Worm (Caenorhabditis elegans) whole organism, young adult: Measurements from ENCODE around the gene K01H12.4.

Experiments used
- F49E8.2 ChIP-seq: sonication (generic microtip); optimal IDR thresholded peaks from 3 replicates; lab custom pipeline; 2017; ENCODE audit warnings: missing genetic modification characterization, mild to moderate bottlenecking, missing compliant biosample characterization, antibody characterized with exemption, moderate library complexity; ENCODE audit not compliant: insufficient read depth
- Y67H2A.10 ChIP-seq: fragments of 200-800 bp; sonication (Bioruptor generic); conservative IDR thresholded peaks from 2 replicates; pipeline ENCODE4 v1.3.6; 2022; ENCODE audit warnings: missing genetic modification reagents, missing genetic modification characterization, missing compliant biosample characterization
- aptf-2 ChIP-seq: fragments of 200-800 bp; sonication (Bioruptor generic); conservative IDR thresholded peaks from 2 replicates; pipeline ENCODE4 v1.3.6; 2022; ENCODE audit warnings: missing genetic modification reagents, missing genetic modification characterization, missing compliant biosample characterization
- attf-6 ChIP-seq: fragments of 200-800 bp; sonication (Bioruptor generic); IDR thresholded peaks from 2 replicates; pipeline ENCODE4 v1.3.6; 2022; ENCODE audit warnings: missing genetic modification reagents, missing genetic modification characterization, missing compliant biosample characterization
- lin-54 ChIP-seq: fragments of 200-800 bp; sonication (Bioruptor generic); optimal IDR thresholded peaks from 2 replicates; lab custom pipeline; 2018; ENCODE audit warnings: mild to moderate bottlenecking, missing genetic modification characterization, missing compliant biosample characterization
- nfya-1 ChIP-seq: sonication (generic microtip); optimal IDR thresholded peaks from 2 replicates; lab custom pipeline; 2017; ENCODE audit warnings: antibody characterized with exemption, missing compliant biosample characterization, missing genetic modification characterization, borderline replicate concordance; ENCODE audit not compliant: insufficient read depth
- nhr-90 ChIP-seq: sonication (generic microtip); optimal IDR thresholded peaks from 2 replicates; lab custom pipeline; 2016; ENCODE audit warnings: missing genotype, mild to moderate bottlenecking, missing genetic modification characterization, missing compliant biosample characterization
- pha-4 ChIP-seq: fragments of 150-350 bp; sonication (generic microtip); optimal IDR thresholded peaks from 2 replicates; lab custom pipeline; 2014; ENCODE audit warnings: missing biosample characterization, missing genetic modification reagents, missing genetic modification characterization
- zfh-2 ChIP-seq: fragments of 200-800 bp; sonication (Bioruptor generic); conservative IDR thresholded peaks from 2 replicates; pipeline ENCODE4 v1.3.6; 2022; ENCODE audit warnings: missing genetic modification reagents, missing genetic modification characterization, missing compliant biosample characterization

DNA sequence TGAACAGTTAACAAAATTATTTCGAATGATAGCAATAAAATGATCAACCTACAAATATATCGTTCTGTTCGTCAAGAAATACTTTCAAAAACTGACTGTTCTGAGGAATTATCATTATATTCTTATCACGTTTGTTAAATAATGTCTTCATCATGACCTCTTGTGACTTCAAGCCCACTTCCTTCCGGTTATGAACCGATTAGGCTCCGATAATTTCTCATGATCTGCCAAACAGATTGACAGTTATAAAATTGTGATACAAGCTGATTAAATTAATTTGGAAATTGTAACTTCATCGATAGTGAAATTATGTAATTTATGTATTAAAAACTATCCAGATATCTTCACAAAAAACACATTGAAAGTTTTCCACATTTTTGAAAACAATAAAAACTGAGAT lies 32.0 kb upstream of the K01H12.4 start, which contains the start of gene ins-8:
- TF ChIP-seq attf-6 (GFP tag; lab: Robert Waterston, UW): no peak
- no peak for TF ChIP-seq zfh-2 (GFP tag; lab: Robert Waterston, UW)
- no peak for TF ChIP-seq nfya-1 (tag; lab: Kevin White, UChicago)
- no peak for TF ChIP-seq nhr-90 (tag; lab: Kevin White, UChicago)
- no peak for TF ChIP-seq aptf-2 (GFP tag; lab: Robert Waterston, UW)
- TF ChIP-seq pha-4 (tag; lab: Kevin White, UChicago): no peak
- TF ChIP-seq lin-54 (GFP tag; lab: Kevin White, UChicago): no peak
- TF ChIP-seq Y67H2A.10 (GFP tag; lab: Robert Waterston, UW): no peak
- TF ChIP-seq F49E8.2: no peak
